Fruit fly (Drosophila melanogaster) whole organism, embryonic: ENCODE data around the gene chif.
A peak's percentile ranks its signal among the peaks of the same experiment; 100 is the strongest.

Experiments used
- Aef1 ChIP-seq: fragments of 200-800 bp; sonication (Bioruptor generic); IDR thresholded peaks from 3 replicates; pipeline ENCODE4 v1.3.6; 2022; ENCODE audit warnings: missing biosample characterization, missing genetic modification characterization
- Antp ChIP-seq: fragments of 200-800 bp; sonication (Bioruptor generic); optimal IDR thresholded peaks from 3 replicates; lab custom pipeline; 2016; ENCODE audit warnings: missing biosample characterization, missing genetic modification characterization
- CG10321 ChIP-seq: fragments of 200-800 bp; sonication (Bioruptor generic); IDR thresholded peaks from 2 replicates; pipeline ENCODE4 v1.3.6; 2022; ENCODE audit warnings: missing biosample characterization, missing genetic modification characterization
- CG10431 ChIP-seq: fragments of 200-800 bp; sonication (Bioruptor generic); optimal IDR thresholded peaks from 3 replicates; lab custom pipeline; 2018; ENCODE audit warnings: missing biosample characterization, mild to moderate bottlenecking, missing genetic modification characterization
- CG10543 ChIP-seq: fragments of 200-800 bp; sonication (Bioruptor generic); optimal IDR thresholded peaks from 3 replicates; lab custom pipeline; 2017; ENCODE audit warnings: missing biosample characterization, mild to moderate bottlenecking, missing genetic modification characterization, moderate library complexity
- CG10565 ChIP-seq: fragments of 200-800 bp; sonication (Bioruptor generic); optimal IDR thresholded peaks from 3 replicates; lab custom pipeline; 2016; ENCODE audit warnings: missing biosample characterization, mild to moderate bottlenecking, missing genetic modification characterization
- CG10979 ChIP-seq: fragments of 200-800 bp; sonication (Bioruptor generic); optimal IDR thresholded peaks from 2 replicates; lab custom pipeline; 2018; ENCODE audit warnings: missing biosample characterization, mild to moderate bottlenecking, missing genetic modification characterization, moderate library complexity
- CG11247 ChIP-seq: fragments of 200-800 bp; sonication (Bioruptor generic); IDR thresholded peaks from 2 replicates; pipeline ENCODE4 v1.3.6; 2022; ENCODE audit warnings: missing biosample characterization, missing genetic modification characterization
- CG11723 ChIP-seq: fragments of 200-800 bp; sonication (Bioruptor generic); optimal IDR thresholded peaks from 2 replicates; lab custom pipeline; 2017; ENCODE audit warnings: missing biosample characterization, mild to moderate bottlenecking, missing genetic modification characterization
- CG12236 ChIP-seq: fragments of 200-800 bp; sonication (Bioruptor generic); optimal IDR thresholded peaks from 2 replicates; lab custom pipeline; 2016; ENCODE audit warnings: missing biosample characterization, missing genetic modification characterization
- CG1233 ChIP-seq: fragments of 200-800 bp; sonication (Bioruptor generic); optimal IDR thresholded peaks from 4 replicates; lab custom pipeline; 2018; ENCODE audit warnings: missing biosample characterization, mild to moderate bottlenecking, missing genetic modification characterization
- CG12942 ChIP-seq: fragments of 200-800 bp; sonication (Bioruptor generic); optimal IDR thresholded peaks from 3 replicates; lab custom pipeline; 2016; ENCODE audit warnings: missing biosample characterization, missing genetic modification characterization
- CG14860 ChIP-seq: fragments of 200-800 bp; sonication (Bioruptor generic); IDR thresholded peaks from 3 replicates; pipeline ENCODE4 v1.3.6; 2022; ENCODE audit warnings: missing biosample characterization, missing genetic modification characterization; ENCODE audit not compliant: partially characterized antibody
- CG15514 ChIP-seq: fragments of 200-800 bp; sonication (Bioruptor generic); optimal IDR thresholded peaks from 3 replicates; lab custom pipeline; 2017; ENCODE audit warnings: missing biosample characterization, missing genetic modification characterization, mild to moderate bottlenecking, moderate library complexity, missing genetic modification reagents
- CG16813 ChIP-seq: fragments of 200-800 bp; sonication (Bioruptor generic); IDR thresholded peaks from 3 replicates; pipeline ENCODE4 v1.3.6; 2022; ENCODE audit warnings: missing biosample characterization, missing genetic modification characterization; ENCODE audit not compliant: partially characterized antibody
- CG1832 ChIP-seq: fragments of 200-800 bp; sonication (Bioruptor generic); optimal IDR thresholded peaks from 2 replicates; lab custom pipeline; 2017; ENCODE audit warnings: missing biosample characterization, mild to moderate bottlenecking, missing genetic modification characterization, inconsistent platforms
- CG18619 ChIP-seq: fragments of 200-800 bp; sonication (Bioruptor generic); optimal IDR thresholded peaks from 3 replicates; lab custom pipeline; 2017; ENCODE audit warnings: missing biosample characterization, mild to moderate bottlenecking, missing genetic modification characterization
- CG2678 ChIP-seq: fragments of 200-800 bp; sonication (Bioruptor generic); optimal IDR thresholded peaks from 3 replicates; lab custom pipeline; 2019; ENCODE audit warnings: missing biosample characterization, mild to moderate bottlenecking, missing genetic modification characterization, moderate library complexity
- CG34422 ChIP-seq: fragments of 200-800 bp; sonication (Bioruptor generic); IDR thresholded peaks from 3 replicates; pipeline ENCODE4 v1.3.6; 2022; ENCODE audit warnings: missing biosample characterization, missing genetic modification characterization
- CG3838 ChIP-seq: fragments of 200-800 bp; sonication (Bioruptor generic); optimal IDR thresholded peaks from 3 replicates; lab custom pipeline; 2016; ENCODE audit warnings: missing biosample characterization, missing genetic modification characterization
- CG42726 ChIP-seq: fragments of 200-800 bp; sonication (Bioruptor generic); IDR thresholded peaks from 2 replicates; pipeline ENCODE4 v1.3.6; 2022; ENCODE audit warnings: missing biosample characterization, missing genetic modification characterization; ENCODE audit not compliant: partially characterized antibody
- CG6654 ChIP-seq: fragments of 200-800 bp; sonication (Bioruptor generic); optimal IDR thresholded peaks from 2 replicates; lab custom pipeline; 2017; ENCODE audit warnings: missing biosample characterization, mild to moderate bottlenecking, missing genetic modification characterization
- CG9215 ChIP-seq: fragments of 200-800 bp; sonication (Bioruptor generic); IDR thresholded peaks from 2 replicates; pipeline ENCODE4 v1.3.6; 2022; ENCODE audit warnings: missing biosample characterization, missing genetic modification characterization
- CG9817 ChIP-seq: fragments of 200-800 bp; sonication (Bioruptor generic); optimal IDR thresholded peaks from 2 replicates; lab custom pipeline; 2018; ENCODE audit warnings: missing biosample characterization, mild to moderate bottlenecking, missing genetic modification characterization, moderate library complexity
- CG9876 ChIP-seq: fragments of 200-800 bp; sonication (Bioruptor generic); optimal IDR thresholded peaks from 2 replicates; lab custom pipeline; 2016; ENCODE audit warnings: missing biosample characterization, missing genetic modification characterization
- CHES-1-like ChIP-seq: fragments of 200-800 bp; sonication (Bioruptor generic); optimal IDR thresholded peaks from 2 replicates; lab custom pipeline; 2016; ENCODE audit warnings: missing biosample characterization, missing genetic modification characterization
- CoRest ChIP-seq: fragments of 200-800 bp; sonication (Bioruptor generic); optimal IDR thresholded peaks from 3 replicates; lab custom pipeline; 2018; ENCODE audit warnings: missing biosample characterization, mild to moderate bottlenecking, missing genetic modification characterization, moderate library complexity
- Deaf1 ChIP-seq: fragments of 200-800 bp; optimal IDR thresholded peaks from 3 replicates; lab custom pipeline; 2019; ENCODE audit warnings: missing biosample characterization, mild to moderate bottlenecking, missing genetic modification characterization, moderate library complexity
- Dref ChIP-seq: fragments of 200-800 bp; sonication (Bioruptor generic); IDR thresholded peaks from 2 replicates; pipeline ENCODE4 v1.3.6; 2022; ENCODE audit warnings: missing biosample characterization, missing genetic modification characterization
- Hey ChIP-seq: fragments of 200-800 bp; sonication (Bioruptor generic); optimal IDR thresholded peaks from 3 replicates; lab custom pipeline; 2018; ENCODE audit warnings: missing biosample characterization, mild to moderate bottlenecking, missing genetic modification characterization
- Kr ChIP-seq: fragments of 200-800 bp; sonication (Bioruptor generic); optimal IDR thresholded peaks from 2 replicates; lab custom pipeline; 2017; ENCODE audit warnings: missing biosample characterization, mild to moderate bottlenecking, missing genetic modification characterization
- Med ChIP-seq: fragments of 200-800 bp; sonication (Bioruptor generic); peaks from one replicate; lab custom pipeline; 2016; ENCODE audit warnings: missing biosample characterization, missing genetic modification characterization, mild to moderate bottlenecking, inconsistent platforms, moderate library complexity
- NfI ChIP-seq: fragments of 200-800 bp; sonication (Bioruptor generic); optimal IDR thresholded peaks from 3 replicates; lab custom pipeline; 2018; ENCODE audit warnings: missing biosample characterization, mild to moderate bottlenecking, missing genetic modification characterization, moderate library complexity
- Rfx ChIP-seq: fragments of 200-800 bp; sonication (Bioruptor generic); IDR thresholded peaks from 2 replicates; pipeline ENCODE4 v1.3.6; 2022; ENCODE audit warnings: missing biosample characterization, missing genetic modification characterization
- Six4 ChIP-seq: fragments of 200-800 bp; sonication (Bioruptor generic); optimal IDR thresholded peaks from 2 replicates; lab custom pipeline; 2016; ENCODE audit warnings: missing biosample characterization, missing genetic modification characterization
- Sox100B ChIP-seq: fragments of 200-800 bp; sonication (Bioruptor generic); optimal IDR thresholded peaks from 3 replicates; lab custom pipeline; 2018; ENCODE audit warnings: missing biosample characterization, mild to moderate bottlenecking, missing genetic modification characterization
- TFAM ChIP-seq: fragments of 200-800 bp; sonication (Bioruptor generic); optimal IDR thresholded peaks from 2 replicates; lab custom pipeline; 2017; ENCODE audit warnings: missing biosample characterization, missing genetic modification characterization, inconsistent platforms
- bigmax ChIP-seq: fragments of 200-800 bp; sonication (Bioruptor generic); optimal IDR thresholded peaks from 2 replicates; lab custom pipeline; 2018; ENCODE audit warnings: missing biosample characterization, mild to moderate bottlenecking, missing genetic modification characterization
- bowl ChIP-seq: fragments of 200-800 bp; sonication (Bioruptor generic); IDR thresholded peaks from 2 replicates; pipeline ENCODE4 v1.3.6; 2022; ENCODE audit warnings: missing biosample characterization, missing genetic modification characterization
- cg ChIP-seq: fragments of 200-800 bp; sonication (Bioruptor generic); optimal IDR thresholded peaks from 3 replicates; lab custom pipeline; 2019; ENCODE audit warnings: missing biosample characterization, mild to moderate bottlenecking, missing genetic modification characterization, moderate library complexity
- chinmo ChIP-seq: fragments of 200-800 bp; sonication (Bioruptor generic); IDR thresholded peaks from 4 replicates; pipeline ENCODE4 v1.3.6; 2022; ENCODE audit warnings: missing biosample characterization, missing genetic modification characterization; ENCODE audit not compliant: partially characterized antibody
- exex ChIP-seq: fragments of 200-800 bp; sonication (Bioruptor generic); optimal IDR thresholded peaks from 4 replicates; lab custom pipeline; 2018; ENCODE audit warnings: missing biosample characterization, mild to moderate bottlenecking, missing genetic modification characterization, moderate library complexity
- gcm2 ChIP-seq: fragments of 200-800 bp; sonication (Bioruptor generic); optimal IDR thresholded peaks from 2 replicates; lab custom pipeline; 2016; ENCODE audit warnings: missing biosample characterization, missing genetic modification characterization
- ham ChIP-seq: fragments of 200-800 bp; sonication (Bioruptor generic); IDR thresholded peaks from 2 replicates; pipeline ENCODE4 v1.3.6; 2022; ENCODE audit warnings: missing biosample characterization, missing genetic modification characterization
- luna ChIP-seq: fragments of 200-800 bp; sonication (Bioruptor generic); optimal IDR thresholded peaks from 2 replicates; lab custom pipeline; 2016; ENCODE audit warnings: missing biosample characterization, missing genetic modification characterization
- nmo ChIP-seq: fragments of 200-800 bp; sonication (Bioruptor generic); optimal IDR thresholded peaks from 2 replicates; lab custom pipeline; 2018; ENCODE audit warnings: missing biosample characterization, mild to moderate bottlenecking, missing genetic modification characterization, moderate library complexity
- org-1 ChIP-seq: fragments of 200-800 bp; sonication (Bioruptor generic); optimal IDR thresholded peaks from 2 replicates; lab custom pipeline; 2017; ENCODE audit warnings: missing biosample characterization, missing genetic modification characterization
- peb ChIP-seq: fragments of 200-800 bp; sonication (Bioruptor generic); IDR thresholded peaks from 2 replicates; pipeline ENCODE4 v1.3.6; 2022; ENCODE audit warnings: missing biosample characterization, missing genetic modification characterization
- sd ChIP-seq: fragments of 200-800 bp; sonication (Bioruptor generic); optimal IDR thresholded peaks from 3 replicates; lab custom pipeline; 2018; ENCODE audit warnings: missing biosample characterization, mild to moderate bottlenecking, missing genetic modification characterization, moderate library complexity
- trh ChIP-seq: fragments of 200-800 bp; sonication (Bioruptor generic); optimal IDR thresholded peaks from 2 replicates; lab custom pipeline; 2016; ENCODE audit warnings: missing biosample characterization, missing genetic modification characterization
- wor ChIP-seq: fragments of 200-800 bp; sonication (Bioruptor generic); IDR thresholded peaks from 2 replicates; pipeline ENCODE4 v1.3.6; 2022; ENCODE audit warnings: missing biosample characterization, missing genetic modification characterization
- zf30C ChIP-seq: fragments of 200-800 bp; sonication (Bioruptor generic); optimal IDR thresholded peaks from 3 replicates; lab custom pipeline; 2018; ENCODE audit warnings: missing biosample characterization, mild to moderate bottlenecking, missing genetic modification characterization

chif gene

dm6 chr2L:16319743-16320142 is 32.7 kb downstream of the chif start:
- TF ChIP-seq CG42726 (GFP tag; lab: Robert Waterston, UW) (no peak), CoRest (no peak), CG6654 (GFP tag; lab: Kevin White, UChicago) (no peak), CG10979 (no peak), CG10431 (GFP tag; lab: Kevin White, UChicago) (no peak), bowl (no peak), Hey (tag; lab: Kevin White, UChicago) (peak; percentile 22), zf30C (GFP tag; lab: Kevin White, UChicago) (no peak), sd (tag; lab: Kevin White, UChicago) (peak; percentile 34), CG10543 (GFP tag; lab: Kevin White, UChicago) (peak; percentile 51), Rfx (GFP tag; lab: Robert Waterston, UW) (no peak), exex (peak; percentile 87), CG12236 (GFP tag; lab: Kevin White, UChicago) (no peak), bigmax (GFP tag; lab: Kevin White, UChicago) (no peak), Antp (GFP tag; lab: Kevin White, UChicago) (no peak), CG9876 (GFP tag; lab: Kevin White, UChicago) (no peak), CG10565 (GFP tag; lab: Kevin White, UChicago) (no peak), luna (no peak), CG10321 (no peak), Sox100B (GFP tag; lab: Kevin White, UChicago) (no peak), Dref (GFP tag; lab: Robert Waterston, UW) (no peak), CG11723 (GFP tag; lab: Kevin White, UChicago) (no peak), CG15514 (GFP tag; lab: Kevin White, UChicago) (peak; percentile 2), NfI (GFP tag; lab: Kevin White, UChicago) (no peak), Kr (GFP tag; lab: Kevin White, UChicago) (no peak), CG1832 (GFP tag; lab: Kevin White, UChicago) (no peak), Deaf1 (tag; lab: Kevin White, UChicago) (peak; percentile 4), gcm2 (GFP tag; lab: Kevin White, UChicago) (no peak), cg (no peak), ham (no peak), CG14860 (GFP tag; lab: Robert Waterston, UW) (no peak), trh (GFP tag; lab: Kevin White, UChicago) (no peak), chinmo (GFP tag; lab: Robert Waterston, UW) (0 out of 4 replicates have a peak, but pooled peaks have one; percentile 49), Med (GFP tag; lab: Kevin White, UChicago) (peak; percentile 56), CG16813 (GFP tag; lab: Robert Waterston, UW) (no peak), nmo (GFP tag; lab: Kevin White, UChicago) (no peak), Six4 (GFP tag; lab: Kevin White, UChicago) (no peak), CG18619 (no peak), org-1 (GFP tag; lab: Kevin White, UChicago) (no peak), wor (GFP tag; lab: Robert Waterston, UW) (no peak), peb (GFP tag; lab: Robert Waterston, UW) (no peak), CG1233 (no peak), Aef1 (no peak), CG12942 (GFP tag; lab: Kevin White, UChicago) (no peak), TFAM (no peak), CHES-1-like (no peak), CG11247 (GFP tag; lab: Robert Waterston, UW) (no peak), CG3838 (GFP tag; lab: Kevin White, UChicago) (no peak), CG34422 (GFP tag; lab: Robert Waterston, UW) (no peak), CG2678 (tag; lab: Kevin White, UChicago) (peak; percentile 32), CG9215 (no peak), CG9817 (no peak)
